Fruit fly (Drosophila melanogaster) whole organism, wandering third instar larva: Measurements from ENCODE around the gene Trhn.
A peak's percentile ranks its signal among the peaks of the same experiment; 100 is the strongest.

Source experiments
- Abd-B ChIP-seq: fragments of >200 bp; optimal IDR thresholded peaks from 2 replicates; lab custom pipeline; 2017; ENCODE audit warnings: missing biosample characterization, missing genetic modification characterization
- CG32264 ChIP-seq: fragments of 200-800 bp; sonication (Bioruptor generic); optimal IDR thresholded peaks from 2 replicates; lab custom pipeline; 2016; ENCODE audit warnings: missing biosample characterization, missing genetic modification characterization
- CG9705 ChIP-seq: fragments of 200-800 bp; sonication (Bioruptor generic); optimal IDR thresholded peaks from 2 replicates; lab custom pipeline; 2018; ENCODE audit warnings: missing biosample characterization, mild to moderate bottlenecking, missing genetic modification characterization
- CrebA ChIP-seq: fragments of 200-800 bp; sonication (Bioruptor generic); optimal IDR thresholded peaks from 2 replicates; lab custom pipeline; 2016; ENCODE audit warnings: missing biosample characterization, mild to moderate bottlenecking, missing genetic modification characterization, borderline replicate concordance
- Dfd ChIP-seq: fragments of >200 bp; optimal IDR thresholded peaks from 2 replicates; lab custom pipeline; 2017; ENCODE audit warnings: missing biosample characterization, missing genetic modification characterization
- Dif ChIP-seq: fragments of 200-275, 200-300 bp; sonication (Bioruptor generic); optimal IDR thresholded peaks from 2 replicates; lab custom pipeline; 2018; ENCODE audit warnings: missing biosample characterization, missing genetic modification characterization; ENCODE audit not compliant: partially characterized antibody
- Hnf4 ChIP-seq: fragments of 200-800 bp; sonication (Bioruptor generic); optimal IDR thresholded peaks from 2 replicates; lab custom pipeline; 2016; ENCODE audit warnings: missing biosample characterization, mild to moderate bottlenecking, missing genetic modification characterization
- Hr78 ChIP-seq: fragments of >200 bp; optimal IDR thresholded peaks from 2 replicates; lab custom pipeline; 2017; ENCODE audit warnings: missing biosample characterization, missing genetic modification characterization
- Jra ChIP-seq: sonication (Bioruptor generic); optimal IDR thresholded peaks from 2 replicates; lab custom pipeline; 2016; ENCODE audit warnings: missing biosample characterization, missing genetic modification characterization
- Mio ChIP-seq: sonication (Bioruptor generic); optimal IDR thresholded peaks from 2 replicates; lab custom pipeline; 2016; ENCODE audit warnings: missing biosample characterization, missing genetic modification characterization
- N ChIP-seq: fragments of >200 bp; optimal IDR thresholded peaks from 2 replicates; lab custom pipeline; 2018; ENCODE audit warnings: missing biosample characterization, missing external identifiers, missing genetic modification characterization
- OdsH ChIP-seq: fragments of 200-800 bp; sonication (Bioruptor generic); optimal IDR thresholded peaks from 2 replicates; lab custom pipeline; 2016; ENCODE audit warnings: missing biosample characterization, mild to moderate bottlenecking, missing genetic modification characterization
- br ChIP-seq: fragments of 200-800 bp; sonication (Bioruptor generic); optimal IDR thresholded peaks from 2 replicates; lab custom pipeline; 2016; ENCODE audit warnings: missing biosample characterization, missing genetic modification characterization
- dl ChIP-seq, 2 experiments: fragments of 175-275, 200-275 bp in 1 of 2; fragments of 200-275 bp in 1 of 2; sonication (Bioruptor generic); optimal IDR thresholded peaks; lab custom pipeline; 2018; ENCODE audit warnings: mild to moderate bottlenecking in 2 of 2, missing biosample characterization in 2 of 2, missing genetic modification characterization in 2 of 2, moderate library complexity in 2 of 2; ENCODE audit not compliant: partially characterized antibody in 2 of 2, insufficient read depth in 1 of 2
- dmrt93B ChIP-seq: fragments of 200-800 bp; sonication (Bioruptor generic); optimal IDR thresholded peaks from 2 replicates; lab custom pipeline; 2018; ENCODE audit warnings: missing biosample characterization, mild to moderate bottlenecking, missing genetic modification characterization
- ey ChIP-seq: fragments of 200-800 bp; sonication (Bioruptor generic); optimal IDR thresholded peaks from 2 replicates; lab custom pipeline; 2016; ENCODE audit warnings: missing biosample characterization, missing genetic modification characterization
- foxo ChIP-seq, 2 experiments: fragments of 200-800 bp; sonication (Bioruptor generic); optimal IDR thresholded peaks; 2 replicates in 1 of 2; 3 replicates in 1 of 2; lab custom pipeline; 2016 to 2017; ENCODE audit warnings: missing biosample characterization in 2 of 2, missing genetic modification characterization in 2 of 2
- fru ChIP-seq: fragments of 200-800 bp; sonication (Bioruptor generic); optimal IDR thresholded peaks from 3 replicates; lab custom pipeline; 2016; ENCODE audit warnings: missing biosample characterization, mild to moderate bottlenecking, missing genetic modification characterization
- h ChIP-seq: fragments of 200-800 bp; sonication (Bioruptor generic); optimal IDR thresholded peaks from 3 replicates; lab custom pipeline; 2016; ENCODE audit warnings: missing biosample characterization, mild to moderate bottlenecking, missing genetic modification characterization
- jim ChIP-seq: fragments of 175-275, 200-325 bp; sonication (Bioruptor generic); optimal IDR thresholded peaks from 2 replicates; lab custom pipeline; 2016; ENCODE audit warnings: missing biosample characterization, mild to moderate bottlenecking, missing genetic modification characterization
- lola ChIP-seq: fragments of >200 bp; optimal IDR thresholded peaks from 2 replicates; lab custom pipeline; 2017; ENCODE audit warnings: missing biosample characterization, missing genetic modification characterization
- pan ChIP-seq: fragments of >200 bp; optimal IDR thresholded peaks from 2 replicates; lab custom pipeline; 2017
- psq ChIP-seq: fragments of 200-800 bp; sonication (Bioruptor generic); optimal IDR thresholded peaks from 3 replicates; lab custom pipeline; 2017; ENCODE audit warnings: missing biosample characterization, mild to moderate bottlenecking, missing genetic modification characterization, moderate library complexity
- rgr ChIP-seq: fragments of 200-800 bp; sonication (Bioruptor generic); optimal IDR thresholded peaks from 3 replicates; lab custom pipeline; 2016; ENCODE audit warnings: missing biosample characterization, mild to moderate bottlenecking, missing genetic modification characterization
- sage ChIP-seq: fragments of 200-800 bp; sonication (Bioruptor generic); optimal IDR thresholded peaks from 2 replicates; lab custom pipeline; 2016; ENCODE audit warnings: missing biosample characterization, mild to moderate bottlenecking, missing genetic modification characterization
- sv ChIP-seq: fragments of 200-800 bp; sonication (Bioruptor generic); optimal IDR thresholded peaks from 3 replicates; lab custom pipeline; 2016; ENCODE audit warnings: missing biosample characterization, missing genetic modification characterization
- tai ChIP-seq: sonication (Bioruptor generic); optimal IDR thresholded peaks from 2 replicates; lab custom pipeline; 2016; ENCODE audit warnings: missing biosample characterization, missing genetic modification characterization
- usp ChIP-seq: fragments of >200 bp; optimal IDR thresholded peaks from 2 replicates; lab custom pipeline; 2017; ENCODE audit warnings: missing biosample characterization, missing genetic modification characterization
- woc ChIP-seq: sonication (Bioruptor generic); optimal IDR thresholded peaks from 2 replicates; lab custom pipeline; 2016; ENCODE audit warnings: missing biosample characterization, mild to moderate bottlenecking, missing genetic modification characterization

Gene Trhn

DNA sequence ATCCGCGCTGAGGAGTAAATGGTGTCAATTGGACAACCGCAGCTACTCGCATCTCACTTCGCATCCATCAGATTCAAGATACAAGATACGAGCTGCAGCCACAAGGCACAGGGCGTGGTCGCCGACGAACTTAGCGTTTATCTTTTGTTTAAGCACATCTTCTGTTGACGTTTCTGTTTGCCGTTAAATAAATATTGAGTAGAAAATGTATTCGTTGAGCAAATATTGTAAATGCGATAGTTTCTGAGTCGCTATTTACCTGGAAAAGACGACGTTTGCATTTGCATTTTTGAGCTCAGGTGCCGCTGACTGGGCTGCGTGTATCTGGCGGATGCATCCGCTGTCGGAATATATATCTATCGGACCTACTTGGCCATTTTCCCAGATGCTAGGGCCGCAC, 26.7 kb downstream of the Trhn start:
- TF ChIP-seq usp (GFP tag; lab: Kevin White, UChicago) (no peak), fru (GFP tag; lab: Kevin White, UChicago) (no peak), Hnf4 (no peak), foxo (GFP tag; optimal IDR thresholded peaks at IDR 0.05; lab: Kevin White, UChicago) (no peak), dmrt93B (GFP tag; lab: Kevin White, UChicago) (no peak), sv (GFP tag; lab: Kevin White, UChicago) (no peak), dl (GFP tag; optimal IDR thresholded peaks at IDR 0.05; lab: Kevin White, UChicago; ENCODE audit: insufficient read depth in 1 of 2, partially characterized antibody in 2 of 2) (no peak), br (no peak), jim (no peak), Dfd (GFP tag; lab: Kevin White, UChicago) (no peak), CG9705 (GFP tag; lab: Kevin White, UChicago) (no peak), OdsH (GFP tag; lab: Kevin White, UChicago) (no peak), Jra (GFP tag; lab: Kevin White, UChicago) (no peak)

DNA sequence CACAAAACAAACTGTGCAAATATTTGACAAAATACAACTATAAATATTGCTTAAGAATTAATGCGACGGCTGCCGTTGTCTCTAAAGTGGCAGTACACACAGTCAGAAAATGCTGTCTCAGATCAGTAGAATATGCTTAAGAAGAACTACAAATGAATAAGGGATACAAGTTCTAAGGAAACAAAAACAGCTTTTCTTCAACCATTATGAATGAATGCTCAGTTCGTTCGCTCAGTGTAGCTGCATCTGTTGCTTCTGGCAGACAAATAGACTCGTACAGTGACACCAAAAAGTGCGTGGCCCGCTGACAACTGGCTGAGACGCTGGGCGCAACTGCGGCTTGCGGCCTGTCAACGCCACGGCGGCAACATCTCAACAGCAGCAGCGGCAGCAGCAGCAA, 27.2 kb downstream of the Trhn start:
- no peak for TF ChIP-seq N (GFP tag; lab: Kevin White, UChicago)

DNA sequence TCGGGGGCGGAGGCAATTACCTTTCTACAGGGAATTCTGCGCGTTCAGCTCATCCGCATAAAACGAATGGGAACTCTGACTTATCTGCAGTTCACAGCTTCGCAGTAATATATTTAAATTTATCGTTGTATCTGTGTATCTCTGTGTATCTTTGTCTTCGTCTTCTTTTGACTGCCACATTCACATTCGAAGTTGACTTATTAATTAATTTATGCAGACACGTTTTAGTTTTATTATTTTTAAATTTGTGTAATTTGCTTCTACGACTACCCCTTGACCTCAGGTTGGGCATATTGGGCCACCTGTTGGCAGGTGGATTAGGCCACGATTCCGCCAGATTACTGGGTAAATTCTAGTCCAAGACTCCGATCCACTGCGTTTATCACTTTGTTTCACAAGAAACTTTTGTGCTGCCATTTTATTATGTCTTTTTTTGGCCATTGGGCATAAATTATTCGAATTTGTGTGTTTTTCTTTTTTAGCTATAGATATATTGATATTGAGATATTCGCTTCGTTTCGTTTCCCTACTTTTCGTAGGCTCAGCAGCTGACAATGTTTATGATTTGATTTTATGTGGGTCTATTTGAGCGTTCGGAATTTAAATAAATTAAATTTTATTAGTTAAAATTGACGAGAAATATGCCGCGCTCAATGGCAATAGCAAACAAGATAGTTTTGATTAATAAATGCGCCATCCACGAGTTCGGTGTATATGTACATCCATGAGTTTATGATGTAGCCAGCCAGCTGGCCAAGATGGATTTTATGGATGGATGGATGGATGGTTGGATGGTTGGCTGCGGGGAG, 40.2 kb downstream of the Trhn start:
- no peak for TF ChIP-seq woc (GFP tag; lab: Kevin White, UChicago)
- no peak for TF ChIP-seq Abd-B
- TF ChIP-seq sv (GFP tag; lab: Kevin White, UChicago), result no peak
- TF ChIP-seq CrebA (GFP tag; lab: Kevin White, UChicago), result no peak
- TF ChIP-seq psq (GFP tag; lab: Kevin White, UChicago), result no peak
- no peak for TF ChIP-seq N (GFP tag; lab: Kevin White, UChicago)
- no peak for TF ChIP-seq ey (GFP tag; lab: Kevin White, UChicago)
- TF ChIP-seq Jra (GFP tag; lab: Kevin White, UChicago), result no peak
- TF ChIP-seq Hr78 (GFP tag; lab: Kevin White, UChicago), result no peak
- TF ChIP-seq h (GFP tag; lab: Kevin White, UChicago), result no peak
- no peak for TF ChIP-seq OdsH (GFP tag; lab: Kevin White, UChicago)
- no peak for TF ChIP-seq Dif (GFP tag; lab: Kevin White, UChicago)
- no peak for TF ChIP-seq CG9705 (GFP tag; lab: Kevin White, UChicago)
- TF ChIP-seq CG32264 (GFP tag; lab: Kevin White, UChicago), result no peak
- no peak for TF ChIP-seq br
- TF ChIP-seq, all 38 proteins: peak for 0

DNA sequence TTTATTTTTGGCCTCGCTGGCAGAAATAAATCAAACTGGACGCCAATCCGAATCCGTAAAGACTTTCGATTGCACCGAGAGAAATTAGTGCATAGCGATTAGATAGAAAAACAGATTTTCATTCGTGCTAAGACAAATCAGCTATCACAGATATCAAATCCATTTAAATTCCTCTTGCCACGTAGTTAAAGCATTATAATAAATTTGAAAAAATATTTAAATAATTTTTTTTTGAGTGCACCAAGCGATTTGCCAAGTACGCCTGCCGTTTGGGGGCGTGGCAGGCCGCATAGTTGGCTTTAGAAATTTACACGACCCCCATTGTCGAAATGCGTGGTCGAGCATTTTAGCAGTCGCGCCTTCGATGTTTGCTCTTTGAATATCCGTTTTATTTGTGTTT, 41.3 kb downstream of the Trhn start:
- TF ChIP-seq foxo (GFP tag; optimal IDR thresholded peaks at IDR 0.05; lab: Kevin White, UChicago) (peak in 1 of 2 experiments; percentile 19), sv (GFP tag; lab: Kevin White, UChicago) (peak; percentile 36), lola (GFP tag; lab: Kevin White, UChicago) (no peak)

DNA sequence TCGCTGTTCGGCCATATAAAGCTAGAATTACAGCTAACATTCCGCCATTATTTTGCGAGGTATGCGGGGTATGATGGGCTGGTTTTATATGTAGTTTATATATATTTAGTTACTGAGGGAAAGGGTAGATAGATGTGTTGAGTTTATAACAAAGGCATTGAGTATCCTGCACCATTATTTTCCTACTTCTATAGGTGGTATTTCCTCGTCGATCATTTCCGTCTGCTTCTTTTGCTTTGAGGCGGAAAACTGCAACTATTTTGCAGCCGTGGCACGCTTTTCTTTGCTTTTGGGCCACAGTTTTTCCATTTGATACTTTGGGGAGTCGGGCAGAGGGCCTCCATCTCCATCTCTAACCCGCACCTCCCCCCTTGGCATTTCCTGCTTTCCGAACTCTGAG, 43.7 kb downstream of the Trhn start:
- TF ChIP-seq sage (no peak), h (GFP tag; lab: Kevin White, UChicago) (no peak), rgr (GFP tag; lab: Kevin White, UChicago) (no peak)

DNA sequence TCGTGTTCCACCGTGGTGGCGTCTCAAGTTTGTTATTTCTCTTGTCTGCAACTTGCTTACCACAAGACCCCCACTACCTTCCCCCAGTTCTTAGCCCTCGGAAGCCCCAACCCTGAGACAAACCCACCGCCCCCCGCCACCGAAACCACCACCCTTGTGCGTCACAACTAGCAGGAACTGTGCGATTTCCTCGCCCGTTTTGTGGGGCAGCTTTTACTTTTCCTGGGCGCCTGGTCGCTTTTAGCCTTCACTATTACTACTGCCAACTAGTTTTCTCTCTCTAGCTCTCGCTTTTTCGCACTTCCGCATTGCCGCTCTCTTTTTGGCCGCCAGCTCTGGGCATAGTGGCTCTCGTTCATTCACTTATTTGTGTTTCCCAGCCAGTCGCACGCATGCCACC, 46.5 kb downstream of the Trhn start:
- no peak for TF ChIP-seq Mio (GFP tag; lab: Kevin White, UChicago)
- no peak for TF ChIP-seq CrebA (GFP tag; lab: Kevin White, UChicago)
- no peak for TF ChIP-seq Dif (GFP tag; lab: Kevin White, UChicago)
- TF ChIP-seq CG9705 (GFP tag; lab: Kevin White, UChicago), result no peak
- no peak for TF ChIP-seq fru (GFP tag; lab: Kevin White, UChicago)
- no peak for TF ChIP-seq usp (GFP tag; lab: Kevin White, UChicago)
- no peak for TF ChIP-seq br
- no peak for TF ChIP-seq pan (lab: Kevin White, UChicago)
- no peak for TF ChIP-seq tai
- no peak for TF ChIP-seq sage
- TF ChIP-seq Hr78 (GFP tag; lab: Kevin White, UChicago), result no peak
- TF ChIP-seq lola (GFP tag; lab: Kevin White, UChicago), result no peak
- TF ChIP-seq Hnf4, result no peak
- TF ChIP-seq foxo (GFP tag; optimal IDR thresholded peaks at IDR 0.05; lab: Kevin White, UChicago), result no peak
- TF ChIP-seq CG32264 (GFP tag; lab: Kevin White, UChicago), result no peak
- no peak for TF ChIP-seq dmrt93B (GFP tag; lab: Kevin White, UChicago)
- TF ChIP-seq psq (GFP tag; lab: Kevin White, UChicago), result no peak
- no peak for TF ChIP-seq sv (GFP tag; lab: Kevin White, UChicago)
- TF ChIP-seq Abd-B, result no peak
- TF ChIP-seq rgr (GFP tag; lab: Kevin White, UChicago), result no peak
